Worm (Caenorhabditis elegans) whole organism, early embryonic: ENCODE results near the gene F14H3.3.

Experiments
- ama-1 ChIP-seq: fragments of 150-350 bp; optimal IDR thresholded peaks from 2 replicates; lab custom pipeline; 2014
- ceh-36 ChIP-seq: sonication (generic microtip); optimal IDR thresholded peaks from 2 replicates; lab custom pipeline; 2016; ENCODE audit warnings: missing genetic modification characterization, inconsistent platforms, missing compliant biosample characterization
- hmbx-1 ChIP-seq: sonication (generic microtip); optimal IDR thresholded peaks from 2 replicates; lab custom pipeline; 2016; ENCODE audit warnings: mild to moderate bottlenecking, missing genetic modification characterization, missing compliant biosample characterization
- tra-4 ChIP-seq: sonication (generic microtip); optimal IDR thresholded peaks from 2 replicates; lab custom pipeline; 2017; ENCODE audit warnings: missing genetic modification characterization, missing compliant biosample characterization

DNA sequence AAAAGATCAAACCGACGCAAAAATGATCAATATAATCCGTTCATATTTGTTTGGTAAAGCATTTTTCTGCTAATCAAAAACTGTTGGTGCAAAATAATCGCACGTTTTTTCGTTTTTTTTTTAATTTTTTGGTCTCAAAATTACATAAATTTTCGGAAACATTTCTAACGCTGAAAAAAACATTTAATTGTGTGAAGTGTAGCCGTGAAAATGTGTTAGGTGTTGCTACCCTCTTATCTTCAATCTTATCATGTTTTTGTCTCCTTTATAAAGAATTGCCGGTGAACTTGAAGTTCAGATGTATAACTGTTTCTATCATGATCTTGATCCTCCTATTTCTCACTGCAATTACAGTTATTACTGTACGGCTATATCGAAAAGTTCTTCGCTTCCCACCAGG lies 15.7 kb upstream of the F14H3.3 start, which contains the start of gene cyp-35D1:
- TF ChIP-seq ama-1 (no peak), hmbx-1 (no peak), tra-4 (tag; lab: Kevin White, UChicago) (no peak), ceh-36 (tag; lab: Kevin White, UChicago) (no peak)
